Worm (Caenorhabditis elegans) whole organism, young adult: ENCODE measurements around the gene Y39G8B.13.

Source experiments
- B0019.2 ChIP-seq: fragments of 200-800 bp; sonication (Bioruptor generic); conservative IDR thresholded peaks from 2 replicates; pipeline ENCODE4 v1.3.6; 2022; ENCODE audit warnings: missing genetic modification reagents, missing genetic modification characterization, missing compliant biosample characterization
- B0336.3 ChIP-seq: fragments of 200-800 bp; sonication (Bioruptor generic); IDR thresholded peaks from 2 replicates; pipeline ENCODE4 v1.3.6; 2022; ENCODE audit warnings: missing genetic modification characterization, missing compliant biosample characterization
- C17E4.6 ChIP-seq: fragments of 200-800 bp; sonication (Bioruptor generic); IDR thresholded peaks from 2 replicates; pipeline ENCODE4 v1.3.6; 2022; ENCODE audit warnings: missing genetic modification reagents, missing genetic modification characterization, missing compliant biosample characterization
- F22D6.2 ChIP-seq: sonication (generic microtip); optimal IDR thresholded peaks from 2 replicates; lab custom pipeline; 2016; ENCODE audit warnings: mild to moderate bottlenecking, missing genetic modification characterization, missing compliant biosample characterization
- F33H1.4 ChIP-seq: fragments of 200-800 bp; sonication (Bioruptor generic); IDR thresholded peaks from 2 replicates; pipeline ENCODE4 v1.3.6; 2022; ENCODE audit warnings: missing genetic modification reagents, missing genetic modification characterization, missing compliant biosample characterization
- F39B2.1 ChIP-seq: fragments of 200-800 bp; sonication (Bioruptor generic); IDR thresholded peaks from 2 replicates; pipeline ENCODE4 v1.3.6; 2022; ENCODE audit warnings: missing genetic modification reagents, missing genetic modification characterization, missing compliant biosample characterization
- F55B11.4 ChIP-seq: sonication (generic microtip); optimal IDR thresholded peaks from 2 replicates; lab custom pipeline; 2016; ENCODE audit warnings: missing compliant biosample characterization, missing genetic modification characterization, borderline replicate concordance; ENCODE audit not compliant: insufficient read depth
- F57C9.4 ChIP-seq: sonication (generic microtip); optimal IDR thresholded peaks from 2 replicates; lab custom pipeline; 2017; ENCODE audit warnings: mild to moderate bottlenecking, missing genetic modification characterization, missing compliant biosample characterization
- K12H6.12 ChIP-seq: fragments of 200-800 bp; sonication (Bioruptor generic); optimal IDR thresholded peaks from 2 replicates; lab custom pipeline; 2018; ENCODE audit warnings: mild to moderate bottlenecking, missing genetic modification characterization, missing compliant biosample characterization
- T07F8.4 ChIP-seq: sonication (generic microtip); optimal IDR thresholded peaks from 2 replicates; lab custom pipeline; 2016; ENCODE audit warnings: mild to moderate bottlenecking, missing genetic modification characterization, moderate library complexity, missing compliant biosample characterization
- Y79H2A.3 ChIP-seq: fragments of 200-800 bp; sonication (Bioruptor generic); conservative IDR thresholded peaks from 2 replicates; pipeline ENCODE4 v1.3.6; 2022; ENCODE audit warnings: missing genetic modification reagents, missing genetic modification characterization, missing compliant biosample characterization
- Y95B8A.8 ChIP-seq: fragments of 200-800 bp; sonication (Bioruptor generic); IDR thresholded peaks from 2 replicates; pipeline ENCODE4 v1.3.6; 2022; ENCODE audit warnings: missing genetic modification reagents, missing genetic modification characterization, missing compliant biosample characterization
- ZK185.1 ChIP-seq: sonication (generic microtip); optimal IDR thresholded peaks from 2 replicates; lab custom pipeline; 2016; ENCODE audit warnings: mild to moderate bottlenecking, missing genetic modification characterization, missing compliant biosample characterization; ENCODE audit not compliant: poor library complexity, severe bottlenecking
- ama-1 ChIP-seq, 3 experiments: fragments of 150-350 bp in 1 of 3; sonication (generic microtip) in 2 of 3; optimal IDR thresholded peaks; 2 replicates each; lab custom pipeline; 2014 to 2018; ENCODE audit warnings: missing biosample characterization in 2 of 3, missing genetic modification characterization in 2 of 3, missing genetic modification reagents in 2 of 3
- attf-6 ChIP-seq: fragments of 200-800 bp; sonication (Bioruptor generic); IDR thresholded peaks from 2 replicates; pipeline ENCODE4 v1.3.6; 2022; ENCODE audit warnings: missing genetic modification reagents, missing genetic modification characterization, missing compliant biosample characterization
- bed-1 ChIP-seq: fragments of 200-800 bp; sonication (Bioruptor generic); IDR thresholded peaks from 2 replicates; pipeline ENCODE4 v1.3.6; 2022; ENCODE audit warnings: missing genetic modification reagents, missing genetic modification characterization, missing compliant biosample characterization
- ceh-40 ChIP-seq: fragments of 200-800 bp; sonication (Bioruptor generic); IDR thresholded peaks from 2 replicates; pipeline ENCODE4 v1.3.6; 2022; ENCODE audit warnings: missing genetic modification characterization, missing compliant biosample characterization
- ceh-58 ChIP-seq: fragments of 200-800 bp; sonication (Bioruptor generic); IDR thresholded peaks from 2 replicates; pipeline ENCODE4 v1.3.6; 2022; ENCODE audit warnings: missing genetic modification characterization, missing compliant biosample characterization
- die-1 ChIP-seq: sonication (generic microtip); optimal IDR thresholded peaks from 2 replicates; lab custom pipeline; 2016; ENCODE audit warnings: missing genotype, mild to moderate bottlenecking, missing genetic modification characterization, missing compliant biosample characterization
- dpl-1 ChIP-seq: fragments of 150-350 bp; optimal IDR thresholded peaks from 2 replicates; lab custom pipeline; 2014; ENCODE audit warnings: missing biosample characterization, missing genetic modification reagents, missing genetic modification characterization
- egl-18 ChIP-seq: fragments of 200-800 bp; sonication (Bioruptor generic); IDR thresholded peaks from 2 replicates; pipeline ENCODE4 v1.3.6; 2022; ENCODE audit warnings: missing genetic modification reagents, missing genetic modification characterization, missing compliant biosample characterization
- fkh-3 ChIP-seq: sonication (generic microtip); optimal IDR thresholded peaks from 2 replicates; lab custom pipeline; 2016; ENCODE audit warnings: mild to moderate bottlenecking, missing genetic modification characterization, missing compliant biosample characterization
- hlh-12 ChIP-seq: sonication (generic microtip); optimal IDR thresholded peaks from 2 replicates; lab custom pipeline; 2016; ENCODE audit warnings: missing genetic modification characterization, missing compliant biosample characterization
- hlh-26 ChIP-seq: fragments of 200-800 bp; sonication (Bioruptor generic); conservative IDR thresholded peaks from 2 replicates; pipeline ENCODE4 v1.3.6; 2022; ENCODE audit warnings: missing genetic modification reagents, missing genetic modification characterization, missing compliant biosample characterization
- lsl-1 ChIP-seq: fragments of 200-800 bp; sonication (Bioruptor generic); optimal IDR thresholded peaks from 2 replicates; lab custom pipeline; 2018; ENCODE audit warnings: mild to moderate bottlenecking, missing genetic modification characterization, moderate library complexity, missing compliant biosample characterization
- mcd-1 ChIP-seq: fragments of 200-800 bp; sonication (Bioruptor generic); IDR thresholded peaks from 2 replicates; pipeline ENCODE4 v1.3.6; 2022; ENCODE audit warnings: missing genetic modification reagents, missing genetic modification characterization, missing compliant biosample characterization
- mel-28 ChIP-seq: sonication (generic microtip); optimal IDR thresholded peaks from 2 replicates; lab custom pipeline; 2016; ENCODE audit warnings: borderline replicate concordance, mild to moderate bottlenecking, missing genetic modification characterization, missing compliant biosample characterization
- mes-4 ChIP-seq: sonication (generic microtip); optimal IDR thresholded peaks from 2 replicates; lab custom pipeline; 2016; ENCODE audit warnings: missing genotype, missing genetic modification characterization, missing compliant biosample characterization
- nfya-1 ChIP-seq: sonication (generic microtip); optimal IDR thresholded peaks from 2 replicates; lab custom pipeline; 2017; ENCODE audit warnings: antibody characterized with exemption, missing compliant biosample characterization, missing genetic modification characterization, borderline replicate concordance; ENCODE audit not compliant: insufficient read depth
- nfyb-1 ChIP-seq: fragments of 200-800 bp; sonication (Bioruptor generic); IDR thresholded peaks from 2 replicates; pipeline ENCODE4 v1.3.6; 2022; ENCODE audit warnings: missing genetic modification reagents, missing genetic modification characterization, missing compliant biosample characterization
- nhr-27 ChIP-seq: fragments of 200-800 bp; sonication (Bioruptor generic); optimal IDR thresholded peaks from 2 replicates; lab custom pipeline; 2018; ENCODE audit warnings: mild to moderate bottlenecking, missing genetic modification characterization, moderate library complexity, missing compliant biosample characterization
- pbrm-1 ChIP-seq: fragments of 200-800 bp; sonication (Bioruptor generic); IDR thresholded peaks from 2 replicates; pipeline ENCODE4 v1.3.6; 2022; ENCODE audit warnings: missing genetic modification reagents, missing genetic modification characterization, missing compliant biosample characterization
- rpc-1 ChIP-seq, 2 experiments: fragments of 150-350 bp in 1 of 2; sonication (generic microtip) in 1 of 2; optimal IDR thresholded peaks; 2 replicates each; lab custom pipeline; 2014 to 2018; ENCODE audit warnings: missing biosample characterization in 1 of 2, missing genetic modification characterization in 1 of 2, missing genetic modification reagents in 1 of 2, missing genotype in 1 of 2
- sdz-38 ChIP-seq: sonication (generic microtip); optimal IDR thresholded peaks from 2 replicates; lab custom pipeline; 2016; ENCODE audit warnings: missing genotype, missing genetic modification characterization, missing compliant biosample characterization
- sea-2 ChIP-seq: fragments of 200-800 bp; sonication (Bioruptor generic); IDR thresholded peaks from 2 replicates; pipeline ENCODE4 v1.3.6; 2022; ENCODE audit warnings: missing genetic modification characterization, missing compliant biosample characterization
- snpc-1.3 ChIP-seq: sonication (generic microtip); optimal IDR thresholded peaks from 2 replicates; lab custom pipeline; 2017; ENCODE audit warnings: missing genetic modification characterization, mild to moderate bottlenecking, missing compliant biosample characterization, antibody characterized with exemption, moderate library complexity, missing genotype, missing genetic modification reagents; ENCODE audit not compliant: insufficient read depth
- tbx-9 ChIP-seq: sonication (generic microtip); optimal IDR thresholded peaks from 2 replicates; lab custom pipeline; 2016; ENCODE audit warnings: borderline replicate concordance, missing genetic modification characterization, inconsistent platforms, missing compliant biosample characterization
- unc-130 ChIP-seq: sonication (generic microtip); optimal IDR thresholded peaks from 2 replicates; lab custom pipeline; 2016; ENCODE audit warnings: missing genetic modification reagents, missing genetic modification characterization, missing compliant biosample characterization
- ztf-18 ChIP-seq: sonication (generic microtip); optimal IDR thresholded peaks from 2 replicates; lab custom pipeline; 2016; ENCODE audit warnings: missing genotype, mild to moderate bottlenecking, missing genetic modification characterization, missing compliant biosample characterization
- ztf-22 ChIP-seq: fragments of 200-800 bp; sonication (Bioruptor generic); optimal IDR thresholded peaks from 2 replicates; lab custom pipeline; 2018; ENCODE audit warnings: mild to moderate bottlenecking, missing genetic modification characterization, moderate library complexity, missing compliant biosample characterization
- ztf-25 ChIP-seq: fragments of 200-800 bp; sonication (Bioruptor generic); IDR thresholded peaks from 2 replicates; pipeline ENCODE4 v1.3.6; 2022; ENCODE audit warnings: missing genetic modification reagents, missing genetic modification characterization, missing compliant biosample characterization
- ztf-26 ChIP-seq: sonication (generic microtip); optimal IDR thresholded peaks from 2 replicates; lab custom pipeline; 2017; ENCODE audit warnings: missing genetic modification characterization, missing compliant biosample characterization
- ztf-3 ChIP-seq: fragments of 200-800 bp; sonication (Bioruptor generic); optimal IDR thresholded peaks from 2 replicates; lab custom pipeline; 2018; ENCODE audit warnings: mild to moderate bottlenecking, missing genetic modification characterization, missing compliant biosample characterization

Y39G8B.13 gene

ce11 chrII:14018192-14018591 is 35.3 kb upstream of the Y39G8B.13 start (continued):
- TF ChIP-seq F39B2.1 (GFP tag; lab: Robert Waterston, UW) (no peak), ZK185.1 (tag; lab: Kevin White, UChicago) (peak; percentile 39), nfya-1 (tag; lab: Kevin White, UChicago) (no peak), Y79H2A.3 (peak; percentile 62; the same call in 1 of the 2 replicates), bed-1 (GFP tag; lab: Robert Waterston, UW) (no peak), nhr-27 (tag; lab: Kevin White, UChicago) (peak; percentile 70), hlh-12 (tag; lab: Kevin White, UChicago) (peak; percentile 5), F22D6.2 (tag; lab: Kevin White, UChicago) (peak; percentile 54), ceh-40 (GFP tag; lab: Robert Waterston, UW) (no peak), mcd-1 (GFP tag; lab: Robert Waterston, UW) (peak; percentile 92), rpc-1 (optimal IDR thresholded peaks at IDR 0.05; lab: Kevin White, UChicago) (no peak), rpc-1 (tag; optimal IDR thresholded peaks at IDR 0.05; lab: Kevin White, UChicago) (peak; percentile 10), ztf-25 (GFP tag; lab: Robert Waterston, UW) (no peak), ztf-26 (tag; lab: Kevin White, UChicago) (peak; percentile 81), nfyb-1 (GFP tag; lab: Robert Waterston, UW) (peak; percentile 93), ztf-22 (GFP tag; lab: Kevin White, UChicago) (no peak), B0019.2 (no peak), B0336.3 (peak; percentile 93), fkh-3 (tag; lab: Kevin White, UChicago) (peak; percentile 28), egl-18 (GFP tag; lab: Robert Waterston, UW) (no peak), attf-6 (GFP tag; lab: Robert Waterston, UW) (peak; percentile 96), K12H6.12 (peak; percentile 31), mel-28 (tag; lab: Kevin White, UChicago) (no peak), pbrm-1 (GFP tag; lab: Robert Waterston, UW) (peak; percentile 97), F57C9.4 (tag; lab: Kevin White, UChicago) (peak; percentile 32), hlh-26 (no peak), unc-130 (GFP tag; lab: Kevin White, UChicago) (peak; percentile 60), mes-4 (tag; lab: Kevin White, UChicago) (peak; percentile 69), ama-1 (optimal IDR thresholded peaks at IDR 0.05; lab: Kevin White, UChicago) (peak; percentile 99), ama-1 (GFP tag; optimal IDR thresholded peaks at IDR 0.05; lab: Kevin White, UChicago) (peak; percentile 5 to 38), dpl-1 (peak; percentile 3), T07F8.4 (tag; lab: Kevin White, UChicago) (peak; percentile 39), C17E4.6 (GFP tag; lab: Robert Waterston, UW) (peak; percentile 74; the same call in 1 of the 2 replicates), F55B11.4 (tag; lab: Kevin White, UChicago) (no peak), snpc-1.3 (tag; lab: Kevin White, UChicago) (peak; percentile 97), F33H1.4 (GFP tag; lab: Robert Waterston, UW) (peak; percentile 71)

ce11 chrII:14016865-14017264 is 34.0 kb upstream of the Y39G8B.13 start, which contains the start of gene cyp-37A1:
Gene cyp-37A1, minus strand, starts transcription at chrII:14016965.
- TF ChIP-seq die-1 (no peak), ceh-58 (GFP tag; lab: Robert Waterston, UW) (no peak), Y95B8A.8 (no peak), Y79H2A.3 (no peak), K12H6.12 (no peak), sea-2 (GFP tag; lab: Robert Waterston, UW) (no peak), sdz-38 (tag; lab: Kevin White, UChicago) (no peak), ztf-18 (tag; lab: Kevin White, UChicago) (no peak), ama-1 (optimal IDR thresholded peaks at IDR 0.05; lab: Kevin White, UChicago) (no peak), ama-1 (GFP tag; optimal IDR thresholded peaks at IDR 0.05; lab: Kevin White, UChicago) (no peak), C17E4.6 (GFP tag; lab: Robert Waterston, UW) (no peak), bed-1 (GFP tag; lab: Robert Waterston, UW) (no peak), ztf-3 (GFP tag; lab: Kevin White, UChicago) (no peak), lsl-1 (GFP tag; lab: Kevin White, UChicago) (no peak), tbx-9 (no peak)
